Worm (Caenorhabditis elegans) whole organism, L3 larva: Measurements from ENCODE around the gene C23G10.1.

Experiments used
- hmg-11 ChIP-seq: sonication (generic microtip); optimal IDR thresholded peaks from 2 replicates; lab custom pipeline; 2016; ENCODE audit warnings: missing genetic modification characterization, missing compliant biosample characterization
- nhr-23 ChIP-seq: fragments of 150-350 bp; optimal IDR thresholded peaks from 2 replicates; lab custom pipeline; 2014; ENCODE audit warnings: missing biosample characterization, missing genetic modification reagents, missing genetic modification characterization
- nhr-237 ChIP-seq: fragments of 150-350 bp; optimal IDR thresholded peaks from 2 replicates; lab custom pipeline; 2014; ENCODE audit warnings: missing biosample characterization, missing genetic modification characterization
- nhr-25 ChIP-seq: sonication (generic microtip); optimal IDR thresholded peaks from 2 replicates; lab custom pipeline; 2017; ENCODE audit warnings: missing biosample characterization, missing genetic modification characterization
- pha-4 ChIP-seq: fragments of 150-350 bp; optimal IDR thresholded peaks from 2 replicates; lab custom pipeline; 2014; ENCODE audit warnings: missing biosample characterization, missing genetic modification reagents, missing genetic modification characterization
- unc-39 ChIP-seq: sonication (generic microtip); optimal IDR thresholded peaks from 4 replicates; lab custom pipeline; 2017; ENCODE audit warnings: missing biosample characterization, missing genetic modification characterization

ce11 chrIII:6194480-6194879 is 14.6 kb upstream of the C23G10.1 start, which contains the start of gene ugt-66:
- TF ChIP-seq unc-39 (tag; lab: Kevin White, UChicago) (no peak), nhr-237 (tag; lab: Kevin White, UChicago) (no peak), nhr-23 (tag; lab: Kevin White, UChicago) (no peak), nhr-25 (tag; lab: Kevin White, UChicago) (no peak), pha-4 (no peak), hmg-11 (no peak)
